Fruit fly (Drosophila melanogaster): ENCODE data around the gene CG14357.

The CG14357 gene

dm6 chr3R:14095916-14096315, 16.1 kb downstream of the CG14357 start:
- TF ChIP-seq svp (GFP tag) (peak; percentile 25), CG6808 (GFP tag; optimal IDR thresholded peaks at IDR 0.05) (no peak)

dm6 chr3R:14095428-14095827, 16.5 kb downstream of the CG14357 start:
- TF ChIP-seq svp (GFP tag) = no peak
- TF ChIP-seq CG6808 (GFP tag; optimal IDR thresholded peaks at IDR 0.05) = no peak
- TF ChIP-seq eg (GFP tag; IDR thresholded peaks at IDR 0.05) = no peak
- TF ChIP-seq Ets96B (tag; optimal IDR thresholded peaks at IDR 0.05) = no peak
- no peak for TF ChIP-seq Met (GFP tag; optimal IDR thresholded peaks at IDR 0.05)
- TF ChIP-seq CG6854 (GFP tag; optimal IDR thresholded peaks at IDR 0.05) = no peak
- peak; percentile 25 for TF ChIP-seq CG32006 (GFP tag; optimal IDR thresholded peaks at IDR 0.05)
- TF ChIP-seq CG3919 (GFP tag; optimal IDR thresholded peaks at IDR 0.05) = no peak
- peak; percentile 7 for TF ChIP-seq Hr4 (GFP tag; optimal IDR thresholded peaks at IDR 0.05)
- no peak for TF ChIP-seq achi (GFP tag; optimal IDR thresholded peaks at IDR 0.05)
- no peak for TF ChIP-seq CG11902 (GFP tag; optimal IDR thresholded peaks at IDR 0.05)
- TF ChIP-seq Eip75B (GFP tag; optimal IDR thresholded peaks at IDR 0.05) = no peak
- no peak for TF ChIP-seq fd59A (GFP tag; optimal IDR thresholded peaks at IDR 0.05)
- no peak for TF ChIP-seq CG10631 (GFP tag; optimal IDR thresholded peaks at IDR 0.05)
- peak; percentile 68 for TF ChIP-seq Eip78C (GFP tag)
- TF ChIP-seq Sox14 (GFP tag; optimal IDR thresholded peaks at IDR 0.05) = no peak

- TF ChIP-seq CG11762 (GFP tag; optimal IDR thresholded peaks at IDR 0.05; ENCODE audit: insufficient read depth) (no peak), CG6276 (GFP tag; optimal IDR thresholded peaks at IDR 0.05) (no peak), spab (GFP tag; optimal IDR thresholded peaks at IDR 0.05) (peak; percentile 13), CG1621 (tag; optimal IDR thresholded peaks at IDR 0.05) (peak; percentile 22), svp (GFP tag) (peak; percentile 78), CG11902 (GFP tag; optimal IDR thresholded peaks at IDR 0.05) (peak; percentile 6), net (GFP tag; optimal IDR thresholded peaks at IDR 0.05) (peak; percentile 49), Eip78C (GFP tag) (peak; percentile 91), CG3919 (GFP tag; optimal IDR thresholded peaks at IDR 0.05) (peak; percentile 55), CG6854 (GFP tag; optimal IDR thresholded peaks at IDR 0.05) (no peak), topi (GFP tag; optimal IDR thresholded peaks at IDR 0.05) (peak; percentile 30), ss (GFP tag; optimal IDR thresholded peaks at IDR 0.05) (no peak), Ets21C (GFP tag; optimal IDR thresholded peaks at IDR 0.05) (peak; percentile 59), Smox (GFP tag; optimal IDR thresholded peaks at IDR 0.05) (peak; percentile 49), CG32006 (GFP tag; optimal IDR thresholded peaks at IDR 0.05) (no peak), CG34406 (GFP tag; optimal IDR thresholded peaks at IDR 0.05) (no peak), CG6792 (GFP tag; optimal IDR thresholded peaks at IDR 0.05) (peak; percentile 12), Sox14 (GFP tag; optimal IDR thresholded peaks at IDR 0.05) (peak; percentile 63), CG10631 (GFP tag; optimal IDR thresholded peaks at IDR 0.05) (peak; percentile 36), CG16779 (tag; optimal IDR thresholded peaks at IDR 0.05) (no peak), CG10669 (GFP tag; optimal IDR thresholded peaks at IDR 0.05) (no peak), dac (GFP tag; optimal IDR thresholded peaks at IDR 0.05) (peak; percentile 9), Sox102F (GFP tag; optimal IDR thresholded peaks at IDR 0.05) (peak; percentile 27), CG6808 (GFP tag; optimal IDR thresholded peaks at IDR 0.05) (no peak), fkh (GFP tag; optimal IDR thresholded peaks at IDR 0.05) (peak; percentile 31), Hr4 (GFP tag; optimal IDR thresholded peaks at IDR 0.05) (peak; percentile 58), CG15336 (GFP tag; IDR thresholded peaks at IDR 0.05) (peak; percentile 73), CG6163 (GFP tag; IDR thresholded peaks at IDR 0.05) (no peak), CG31627 (GFP tag; optimal IDR thresholded peaks at IDR 0.05) (peak; percentile 73), fd59A (GFP tag; optimal IDR thresholded peaks at IDR 0.05) (no peak), Eip93F (GFP tag; optimal IDR thresholded peaks at IDR 0.05) (no peak), salr (GFP tag; optimal IDR thresholded peaks at IDR 0.05) (peak in 1 of 2 experiments; percentile 6), eg (GFP tag; IDR thresholded peaks at IDR 0.05) (no peak), OdsH (GFP tag; optimal IDR thresholded peaks at IDR 0.05) (peak; percentile 30), fd85E (GFP tag; optimal IDR thresholded peaks at IDR 0.05) (no peak), CG3032 (tag; optimal IDR thresholded peaks at IDR 0.05) (peak; percentile 13), Blimp-1 (GFP tag; optimal IDR thresholded peaks at IDR 0.05) (no peak), lz (GFP tag; optimal IDR thresholded peaks at IDR 0.05) (peak; percentile 68), Sox15 (GFP tag; optimal IDR thresholded peaks at IDR 0.05) (no peak), CG8319 (GFP tag; optimal IDR thresholded peaks at IDR 0.05) (no peak), Hr39 (GFP tag; optimal IDR thresholded peaks at IDR 0.05) (peak; percentile 66)
Observed at dm6 chr3R:14088887-14089567, 22.9 kb downstream of the CG14357 start, which contains the start of gene Npc2b. TSS of gene Npc2b (plus strand) at chr3R:14089517.

Data from whole organism, prepupa.